Worm (Caenorhabditis elegans) whole organism, L1 larva: ENCODE data around the gene nhr-25.

Source experiments
- aly-2 ChIP-seq: fragments of 150-350 bp; optimal IDR thresholded peaks from 2 replicates; lab custom pipeline; 2014; ENCODE audit warnings: missing biosample characterization, missing genetic modification characterization
- fkh-10 ChIP-seq: sonication (generic microtip); optimal IDR thresholded peaks from 2 replicates; lab custom pipeline; 2017; ENCODE audit warnings: missing biosample characterization, missing genetic modification reagents, missing genetic modification characterization
- lsy-2 ChIP-seq, 2 experiments: fragments of 150-350 bp; optimal IDR thresholded peaks; 2 replicates each; lab custom pipeline; 2014; ENCODE audit warnings: missing biosample characterization in 2 of 2, missing genetic modification characterization in 2 of 2
- nhr-11 ChIP-seq: fragments of 150-350 bp; optimal IDR thresholded peaks from 2 replicates; lab custom pipeline; 2014; ENCODE audit warnings: missing biosample characterization, missing genetic modification characterization
- nhr-19 ChIP-seq: fragments of 200-800 bp; sonication (Bioruptor generic); conservative IDR thresholded peaks from 2 replicates; pipeline ENCODE4 v1.3.6; 2022; ENCODE audit warnings: missing genetic modification characterization, missing compliant biosample characterization
- nhr-237 ChIP-seq: fragments of 150-350 bp; optimal IDR thresholded peaks from 2 replicates; lab custom pipeline; 2014; ENCODE audit warnings: missing biosample characterization, missing genetic modification characterization
- nhr-77 ChIP-seq: fragments of 150-350 bp; optimal IDR thresholded peaks from 2 replicates; lab custom pipeline; 2014; ENCODE audit warnings: missing biosample characterization, missing genetic modification characterization
- nhr-90 ChIP-seq: sonication (generic microtip); optimal IDR thresholded peaks from 2 replicates; lab custom pipeline; 2016; ENCODE audit warnings: mild to moderate bottlenecking, missing genetic modification characterization, missing compliant biosample characterization; ENCODE audit not compliant: poor library complexity

- no peak for TF ChIP-seq nhr-90
- no peak for TF ChIP-seq nhr-237 (tag; lab: Kevin White, UChicago)
- no peak for TF ChIP-seq lsy-2 (tag; optimal IDR thresholded peaks at IDR 0.05; lab: Kevin White, UChicago)
- no peak for TF ChIP-seq nhr-11 (tag; lab: Kevin White, UChicago)
- TF ChIP-seq nhr-77 (tag; lab: Kevin White, UChicago): no peak
- no peak for TF ChIP-seq aly-2 (tag; lab: Kevin White, UChicago)
- TF ChIP-seq nhr-19 (GFP tag; lab: Robert Waterston, UW): no peak
- no peak for TF ChIP-seq fkh-10
Measured at ce11 chrX:13002322-13002721, 6.0 kb upstream of the nhr-25 start.
